Worm (Caenorhabditis elegans) whole organism, mixed stage, embryonic: Measurements from ENCODE around the gene T05C12.1.

Experiments
- M03D4.4 ChIP-seq: sonication (generic microtip); optimal IDR thresholded peaks from 2 replicates; lab custom pipeline; 2017; ENCODE audit warnings: mild to moderate bottlenecking, missing genetic modification characterization, missing compliant biosample characterization
- blmp-1 ChIP-seq: fragments of 150-350 bp; optimal IDR thresholded peaks from 2 replicates; lab custom pipeline; 2014; ENCODE audit warnings: missing biosample characterization, missing genetic modification characterization
- ceh-43 ChIP-seq: fragments of 200-800 bp; sonication (Bioruptor generic); optimal IDR thresholded peaks from 2 replicates; lab custom pipeline; 2018; ENCODE audit warnings: mild to moderate bottlenecking, missing genetic modification characterization, moderate library complexity, missing compliant biosample characterization
- elt-3 ChIP-seq: fragments of 150-350 bp; optimal IDR thresholded peaks from 2 replicates; lab custom pipeline; 2014; ENCODE audit warnings: missing biosample characterization, missing genetic modification characterization
- unc-62 ChIP-seq: fragments of 150-350 bp; optimal IDR thresholded peaks from 2 replicates; lab custom pipeline; 2014; ENCODE audit warnings: missing biosample characterization, missing genetic modification reagents, missing genetic modification characterization

- TF ChIP-seq unc-62 (GFP tag; lab: Kevin White, UChicago) = no peak
- no peak for TF ChIP-seq blmp-1
- TF ChIP-seq elt-3 (tag; lab: Kevin White, UChicago) = no peak
- TF ChIP-seq M03D4.4 (tag; lab: Kevin White, UChicago) = no peak
- no peak for TF ChIP-seq ceh-43 (GFP tag; lab: Kevin White, UChicago)
Observed at ce11 chrII:8160916-8161315, 12.6 kb upstream of the T05C12.1 start.
